Fruit fly (Drosophila melanogaster): ENCODE results near the gene CG32409.

DNA sequence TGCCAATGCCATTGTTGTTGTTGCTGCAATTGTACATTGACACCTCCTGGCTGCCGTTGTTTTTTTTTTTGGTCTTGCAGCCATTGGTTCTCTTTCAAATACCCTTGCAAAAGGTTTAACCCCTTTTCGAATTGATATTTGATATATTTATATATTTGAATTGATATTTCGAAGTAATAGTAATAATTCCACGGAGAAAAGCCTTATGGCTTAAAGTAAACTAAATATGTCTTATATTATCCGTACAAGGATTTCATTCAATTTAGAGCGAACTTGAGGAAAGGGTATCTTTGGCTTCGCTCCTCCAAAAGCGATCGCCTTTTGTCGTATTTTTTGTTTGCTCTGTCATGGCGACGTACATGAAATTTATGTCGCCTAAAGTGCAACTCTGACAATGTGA is 42.2 kb downstream of the CG32409 start:
- TF ChIP-seq CG13296 (GFP tag; optimal IDR thresholded peaks at IDR 0.05) (no peak), Ets97D (GFP tag; optimal IDR thresholded peaks at IDR 0.05) (no peak), shn (GFP tag; optimal IDR thresholded peaks at IDR 0.05) (no peak), pan (optimal IDR thresholded peaks at IDR 0.05) (no peak), pan (GFP tag; optimal IDR thresholded peaks at IDR 0.05 in 1 of 2, IDR thresholded peaks at IDR 0.05 in 1 of 2) (no peak)
